Worm (Caenorhabditis elegans): Measurements from ENCODE around the gene T24H10.4.

Gene T24H10.4

ce11 chrII:9137803-9138202 is 28.5 kb downstream of the T24H10.4 start, which contains the start of gene C16D2.3:
Gene C16D2.3 (plus strand): TSS chrII:9138103.
- TF ChIP-seq ZK546.5 (tag; optimal IDR thresholded peaks at IDR 0.05) (no peak), ztf-11 (tag; optimal IDR thresholded peaks at IDR 0.05) (no peak), eor-1 (tag; optimal IDR thresholded peaks at IDR 0.05) (no peak), daf-12 (tag; optimal IDR thresholded peaks at IDR 0.05) (no peak), jun-1 (tag; optimal IDR thresholded peaks at IDR 0.05) (no peak), nhr-67 (tag; optimal IDR thresholded peaks at IDR 0.05) (no peak), mdl-1 (tag; optimal IDR thresholded peaks at IDR 0.05) (no peak), unc-39 (tag; optimal IDR thresholded peaks at IDR 0.05) (no peak), egl-27 (tag; optimal IDR thresholded peaks at IDR 0.05) (no peak), nhr-76 (tag; optimal IDR thresholded peaks at IDR 0.05) (no peak), aly-2 (tag; optimal IDR thresholded peaks at IDR 0.05) (no peak), elt-3 (tag; optimal IDR thresholded peaks at IDR 0.05) (no peak), R02D3.7 (tag; optimal IDR thresholded peaks at IDR 0.05) (no peak), nhr-28 (tag; optimal IDR thresholded peaks at IDR 0.05) (no peak), pqm-1 (tag; optimal IDR thresholded peaks at IDR 0.05) (no peak), nhr-12 (tag; optimal IDR thresholded peaks at IDR 0.05) (no peak), lsy-12 (tag; optimal IDR thresholded peaks at IDR 0.05) (no peak), hmg-11 (tag; optimal IDR thresholded peaks at IDR 0.05) (no peak), ceh-28 (tag; optimal IDR thresholded peaks at IDR 0.05) (no peak)

- TF ChIP-seq hmg-11 (tag; optimal IDR thresholded peaks at IDR 0.05) = no peak
- TF ChIP-seq mdl-1 (tag; optimal IDR thresholded peaks at IDR 0.05) = no peak
- no peak for TF ChIP-seq mml-1 (tag; optimal IDR thresholded peaks at IDR 0.05)
- TF ChIP-seq aly-2 (tag; optimal IDR thresholded peaks at IDR 0.05) = no peak
- TF ChIP-seq skn-1 (tag; optimal IDR thresholded peaks at IDR 0.05) = no peak
- no peak for TF ChIP-seq elt-3 (tag; optimal IDR thresholded peaks at IDR 0.05)
- no peak for TF ChIP-seq nfya-1 (tag; optimal IDR thresholded peaks at IDR 0.05; ENCODE audit: insufficient read depth)
- no peak for TF ChIP-seq nhr-23 (tag; optimal IDR thresholded peaks at IDR 0.05)
- no peak for TF ChIP-seq nhr-11 (tag; optimal IDR thresholded peaks at IDR 0.05)
- no peak for TF ChIP-seq tbx-2 (tag; optimal IDR thresholded peaks at IDR 0.05)
- no peak for TF ChIP-seq elt-1 (tag; optimal IDR thresholded peaks at IDR 0.05)
- no peak for TF ChIP-seq ZK546.5 (tag; optimal IDR thresholded peaks at IDR 0.05)
- no peak for TF ChIP-seq ceh-9 (tag; optimal IDR thresholded peaks at IDR 0.05)
- TF ChIP-seq elt-2 (tag; optimal IDR thresholded peaks at IDR 0.05) = no peak
- no peak for TF ChIP-seq fkh-10 (GFP tag; optimal IDR thresholded peaks at IDR 0.05)
- TF ChIP-seq lsy-12 (tag; optimal IDR thresholded peaks at IDR 0.05) = no peak
Measured at ce11 chrII:9139172-9139700, 29.9 kb downstream of the T24H10.4 start, which contains the start of gene Y9C2UA.1. Gene Y9C2UA.1 (plus strand): TSS chrII:9139650.

- no peak for TF ChIP-seq nhr-67 (tag; optimal IDR thresholded peaks at IDR 0.05)
- TF ChIP-seq nhr-23 (tag; optimal IDR thresholded peaks at IDR 0.05) = no peak
- TF ChIP-seq nfya-1 (tag; optimal IDR thresholded peaks at IDR 0.05; ENCODE audit: insufficient read depth) = no peak
- no peak for TF ChIP-seq mml-1 (tag; optimal IDR thresholded peaks at IDR 0.05)
- no peak for TF ChIP-seq unc-39 (tag; optimal IDR thresholded peaks at IDR 0.05)
- no peak for TF ChIP-seq jun-1 (tag; optimal IDR thresholded peaks at IDR 0.05)
- TF ChIP-seq nhr-25 (tag; optimal IDR thresholded peaks at IDR 0.05) = no peak
- no peak for TF ChIP-seq daf-12 (tag; optimal IDR thresholded peaks at IDR 0.05)
- no peak for TF ChIP-seq nhr-237 (tag; optimal IDR thresholded peaks at IDR 0.05)
- TF ChIP-seq ztf-11 (tag; optimal IDR thresholded peaks at IDR 0.05) = no peak
- TF ChIP-seq egl-27 (tag; optimal IDR thresholded peaks at IDR 0.05) = no peak
- TF ChIP-seq pqm-1 (tag; optimal IDR thresholded peaks at IDR 0.05) = no peak
- no peak for TF ChIP-seq R02D3.7 (tag; optimal IDR thresholded peaks at IDR 0.05)
- no peak for TF ChIP-seq lin-39 (tag; optimal IDR thresholded peaks at IDR 0.05)
Measured at ce11 chrII:9141110-9141509, 31.8 kb downstream of the T24H10.4 start.

ce11 chrII:9143795-9144194 is 34.5 kb downstream of the T24H10.4 start:
- TF ChIP-seq ceh-82 (tag; optimal IDR thresholded peaks at IDR 0.05) (no peak), elt-3 (tag; optimal IDR thresholded peaks at IDR 0.05) (no peak), egl-27 (tag; optimal IDR thresholded peaks at IDR 0.05) (no peak), nhr-237 (tag; optimal IDR thresholded peaks at IDR 0.05) (no peak), ztf-4 (tag; optimal IDR thresholded peaks at IDR 0.05) (no peak), mdl-1 (tag; optimal IDR thresholded peaks at IDR 0.05) (no peak), tbx-2 (tag; optimal IDR thresholded peaks at IDR 0.05) (no peak), snpc-4 (tag; optimal IDR thresholded peaks at IDR 0.05) (no peak), nhr-43 (tag; optimal IDR thresholded peaks at IDR 0.05; ENCODE audit: poor library complexity, severe bottlenecking) (no peak), lin-15B (tag; optimal IDR thresholded peaks at IDR 0.05) (no peak), nhr-76 (tag; optimal IDR thresholded peaks at IDR 0.05) (no peak), pqm-1 (tag; optimal IDR thresholded peaks at IDR 0.05) (no peak), nhr-23 (tag; optimal IDR thresholded peaks at IDR 0.05) (no peak)
